Worm (Caenorhabditis elegans) whole organism, young adult: ENCODE measurements around the gene ztf-1.

ENCODE experiments used
- C06A6.2 ChIP-seq: fragments of 200-800 bp; sonication (Bioruptor generic); conservative IDR thresholded peaks from 2 replicates; pipeline ENCODE4 v1.3.6; 2022; ENCODE audit warnings: missing genetic modification characterization, missing compliant biosample characterization
- attf-3 ChIP-seq: fragments of 200-800 bp; sonication (Bioruptor generic); conservative IDR thresholded peaks from 2 replicates; pipeline ENCODE4 v1.3.6; 2022; ENCODE audit warnings: missing genetic modification reagents, missing genetic modification characterization, missing compliant biosample characterization
- him-1 ChIP-seq: sonication (generic microtip); optimal IDR thresholded peaks from 2 replicates; lab custom pipeline; 2016; ENCODE audit warnings: missing genotype, missing genetic modification reagents, missing genetic modification characterization, missing compliant biosample characterization
- hlh-12 ChIP-seq: sonication (generic microtip); optimal IDR thresholded peaks from 2 replicates; lab custom pipeline; 2016; ENCODE audit warnings: missing genetic modification characterization, missing compliant biosample characterization
- lin-26 ChIP-seq: fragments of 200-800 bp; sonication (Bioruptor generic); IDR thresholded peaks from 2 replicates; pipeline ENCODE4 v1.3.6; 2022; ENCODE audit warnings: missing genetic modification reagents, missing genetic modification characterization, missing compliant biosample characterization
- ztf-6 ChIP-seq: fragments of 200-800 bp; sonication (Bioruptor generic); IDR thresholded peaks from 2 replicates; pipeline ENCODE4 v1.3.6; 2022; ENCODE audit warnings: missing genetic modification reagents, missing genetic modification characterization, missing compliant biosample characterization

ce11 chrIII:8782744-8783143, 9.4 kb downstream of the ztf-1 start:
- TF ChIP-seq ztf-6 (GFP tag; lab: Robert Waterston, UW) (no peak), attf-3 (GFP tag; lab: Robert Waterston, UW) (no peak), him-1 (no peak), C06A6.2 (GFP tag; lab: Robert Waterston, UW) (no peak), lin-26 (GFP tag; lab: Robert Waterston, UW) (no peak), hlh-12 (tag; lab: Kevin White, UChicago) (no peak)
